Worm (Caenorhabditis elegans) whole organism, young adult: ENCODE measurements around the gene hpo-31.

Experiments
- D2030.7 ChIP-seq: fragments of 200-800 bp; sonication (Bioruptor generic); IDR thresholded peaks from 2 replicates; pipeline ENCODE4 v1.3.6; 2022; ENCODE audit warnings: missing genetic modification reagents, missing genetic modification characterization, missing compliant biosample characterization
- F10E7.11 ChIP-seq: sonication (generic microtip); optimal IDR thresholded peaks from 2 replicates; lab custom pipeline; 2017; ENCODE audit warnings: mild to moderate bottlenecking, missing genetic modification characterization, moderate library complexity, missing compliant biosample characterization
- F37B4.10 ChIP-seq: fragments of 200-800 bp; sonication (Bioruptor generic); IDR thresholded peaks from 2 replicates; pipeline ENCODE4 v1.3.6; 2022; ENCODE audit warnings: missing genetic modification characterization, missing compliant biosample characterization
- F39B2.1 ChIP-seq: fragments of 200-800 bp; sonication (Bioruptor generic); IDR thresholded peaks from 2 replicates; pipeline ENCODE4 v1.3.6; 2022; ENCODE audit warnings: missing genetic modification reagents, missing genetic modification characterization, missing compliant biosample characterization
- F49E8.2 ChIP-seq: sonication (generic microtip); optimal IDR thresholded peaks from 3 replicates; lab custom pipeline; 2017; ENCODE audit warnings: missing genetic modification characterization, mild to moderate bottlenecking, missing compliant biosample characterization, antibody characterized with exemption, moderate library complexity; ENCODE audit not compliant: insufficient read depth
- F52B5.7 ChIP-seq: sonication (generic microtip); optimal IDR thresholded peaks from 2 replicates; lab custom pipeline; 2016; ENCODE audit warnings: mild to moderate bottlenecking, missing genetic modification characterization, missing compliant biosample characterization
- F55B11.4 ChIP-seq: sonication (generic microtip); optimal IDR thresholded peaks from 2 replicates; lab custom pipeline; 2016; ENCODE audit warnings: missing compliant biosample characterization, missing genetic modification characterization, borderline replicate concordance; ENCODE audit not compliant: insufficient read depth
- F57C9.4 ChIP-seq: sonication (generic microtip); optimal IDR thresholded peaks from 2 replicates; lab custom pipeline; 2017; ENCODE audit warnings: mild to moderate bottlenecking, missing genetic modification characterization, missing compliant biosample characterization
- K11D2.4 ChIP-seq: fragments of 200-800 bp; sonication (Bioruptor generic); IDR thresholded peaks from 2 replicates; pipeline ENCODE4 v1.3.6; 2022; ENCODE audit warnings: missing genetic modification reagents, missing genetic modification characterization, missing compliant biosample characterization
- Y53G8AR.9 ChIP-seq: fragments of 200-800 bp; sonication (Bioruptor generic); conservative IDR thresholded peaks from 2 replicates; pipeline ENCODE4 v1.3.6; 2022; ENCODE audit warnings: missing genetic modification reagents, missing genetic modification characterization, missing compliant biosample characterization
- akir-1 ChIP-seq: fragments of 200-800 bp; sonication (Bioruptor generic); optimal IDR thresholded peaks from 2 replicates; lab custom pipeline; 2018; ENCODE audit warnings: mild to moderate bottlenecking, missing genetic modification characterization, moderate library complexity, missing compliant biosample characterization
- ama-1 ChIP-seq, 3 experiments: fragments of 150-350 bp in 1 of 3; sonication (generic microtip) in 2 of 3; optimal IDR thresholded peaks; 2 replicates each; lab custom pipeline; 2014 to 2018; ENCODE audit warnings: missing biosample characterization in 2 of 3, missing genetic modification characterization in 2 of 3, missing genetic modification reagents in 2 of 3
- athp-1 ChIP-seq: sonication (generic microtip); optimal IDR thresholded peaks from 2 replicates; lab custom pipeline; 2017; ENCODE audit warnings: mild to moderate bottlenecking, missing genetic modification characterization, missing compliant biosample characterization
- attf-5 ChIP-seq: fragments of 200-800 bp; sonication (Bioruptor generic); optimal IDR thresholded peaks from 2 replicates; lab custom pipeline; 2018; ENCODE audit warnings: mild to moderate bottlenecking, missing genetic modification characterization, missing compliant biosample characterization
- attf-6 ChIP-seq: fragments of 200-800 bp; sonication (Bioruptor generic); IDR thresholded peaks from 2 replicates; pipeline ENCODE4 v1.3.6; 2022; ENCODE audit warnings: missing genetic modification reagents, missing genetic modification characterization, missing compliant biosample characterization
- bed-1 ChIP-seq: fragments of 200-800 bp; sonication (Bioruptor generic); IDR thresholded peaks from 2 replicates; pipeline ENCODE4 v1.3.6; 2022; ENCODE audit warnings: missing genetic modification reagents, missing genetic modification characterization, missing compliant biosample characterization
- ceh-100 ChIP-seq: fragments of 200-800 bp; sonication (Bioruptor generic); IDR thresholded peaks from 2 replicates; pipeline ENCODE4 v1.3.6; 2022; ENCODE audit warnings: missing genetic modification reagents, missing genetic modification characterization, missing compliant biosample characterization
- dpff-1 ChIP-seq: sonication (generic microtip); optimal IDR thresholded peaks from 2 replicates; lab custom pipeline; 2017; ENCODE audit warnings: mild to moderate bottlenecking, missing genetic modification characterization, missing compliant biosample characterization
- egl-44 ChIP-seq: fragments of 200-800 bp; sonication (Bioruptor generic); IDR thresholded peaks from 2 replicates; pipeline ENCODE4 v1.3.6; 2022; ENCODE audit warnings: missing genetic modification reagents, missing genetic modification characterization, missing compliant biosample characterization
- egrh-3 ChIP-seq: fragments of 200-800 bp; sonication (Bioruptor generic); IDR thresholded peaks from 2 replicates; pipeline ENCODE4 v1.3.6; 2022; ENCODE audit warnings: missing genetic modification reagents, missing genetic modification characterization, missing compliant biosample characterization
- him-1 ChIP-seq: sonication (generic microtip); optimal IDR thresholded peaks from 2 replicates; lab custom pipeline; 2016; ENCODE audit warnings: missing genotype, missing genetic modification reagents, missing genetic modification characterization, missing compliant biosample characterization
- hlh-26 ChIP-seq: fragments of 200-800 bp; sonication (Bioruptor generic); conservative IDR thresholded peaks from 2 replicates; pipeline ENCODE4 v1.3.6; 2022; ENCODE audit warnings: missing genetic modification reagents, missing genetic modification characterization, missing compliant biosample characterization
- lag-1 ChIP-seq: fragments of 200-800 bp; sonication (Bioruptor generic); IDR thresholded peaks from 2 replicates; pipeline ENCODE4 v1.3.6; 2022; ENCODE audit warnings: missing genetic modification reagents, missing genetic modification characterization, missing compliant biosample characterization
- lin-54 ChIP-seq: fragments of 200-800 bp; sonication (Bioruptor generic); optimal IDR thresholded peaks from 2 replicates; lab custom pipeline; 2018; ENCODE audit warnings: mild to moderate bottlenecking, missing genetic modification characterization, missing compliant biosample characterization
- lsy-27 ChIP-seq: sonication (generic microtip); optimal IDR thresholded peaks from 2 replicates; lab custom pipeline; 2017; ENCODE audit warnings: missing genetic modification characterization, mild to moderate bottlenecking, missing compliant biosample characterization, antibody characterized with exemption, missing genotype, borderline replicate concordance; ENCODE audit not compliant: insufficient read depth
- madf-10 ChIP-seq: sonication (generic microtip); optimal IDR thresholded peaks from 2 replicates; lab custom pipeline; 2016; ENCODE audit warnings: mild to moderate bottlenecking, missing genetic modification characterization, missing compliant biosample characterization
- mcd-1 ChIP-seq: fragments of 200-800 bp; sonication (Bioruptor generic); IDR thresholded peaks from 2 replicates; pipeline ENCODE4 v1.3.6; 2022; ENCODE audit warnings: missing genetic modification reagents, missing genetic modification characterization, missing compliant biosample characterization
- mes-4 ChIP-seq: sonication (generic microtip); optimal IDR thresholded peaks from 2 replicates; lab custom pipeline; 2016; ENCODE audit warnings: missing genotype, missing genetic modification characterization, missing compliant biosample characterization
- nhr-120 ChIP-seq: fragments of 200-800 bp; sonication (Bioruptor generic); IDR thresholded peaks from 2 replicates; pipeline ENCODE4 v1.3.6; 2022; ENCODE audit warnings: missing genetic modification characterization, missing compliant biosample characterization
- nhr-179 ChIP-seq: sonication (generic microtip); optimal IDR thresholded peaks from 2 replicates; lab custom pipeline; 2016; ENCODE audit warnings: mild to moderate bottlenecking, missing genetic modification characterization, missing compliant biosample characterization
- nhr-27 ChIP-seq: fragments of 200-800 bp; sonication (Bioruptor generic); optimal IDR thresholded peaks from 2 replicates; lab custom pipeline; 2018; ENCODE audit warnings: mild to moderate bottlenecking, missing genetic modification characterization, moderate library complexity, missing compliant biosample characterization
- nhr-90 ChIP-seq: sonication (generic microtip); optimal IDR thresholded peaks from 2 replicates; lab custom pipeline; 2016; ENCODE audit warnings: missing genotype, mild to moderate bottlenecking, missing genetic modification characterization, missing compliant biosample characterization
- pbrm-1 ChIP-seq: fragments of 200-800 bp; sonication (Bioruptor generic); IDR thresholded peaks from 2 replicates; pipeline ENCODE4 v1.3.6; 2022; ENCODE audit warnings: missing genetic modification reagents, missing genetic modification characterization, missing compliant biosample characterization
- rec-8 ChIP-seq, 2 experiments: sonication (generic microtip); optimal IDR thresholded peaks; 2 replicates each; lab custom pipeline; 2016; ENCODE audit warnings: mild to moderate bottlenecking in 2 of 2, missing genetic modification characterization in 2 of 2, missing genetic modification reagents in 2 of 2, missing genotype in 2 of 2, missing biosample characterization in 1 of 2, missing compliant biosample characterization in 1 of 2, moderate library complexity in 1 of 2
- repo-1 ChIP-seq: sonication (generic microtip); optimal IDR thresholded peaks from 2 replicates; lab custom pipeline; 2017; ENCODE audit warnings: mild to moderate bottlenecking, missing genetic modification characterization, missing compliant biosample characterization
- tlf-1 ChIP-seq: fragments of 200-800 bp; sonication (Bioruptor generic); optimal IDR thresholded peaks from 2 replicates; lab custom pipeline; 2018; ENCODE audit warnings: mild to moderate bottlenecking, missing genetic modification characterization, missing compliant biosample characterization
- unc-130 ChIP-seq: sonication (generic microtip); optimal IDR thresholded peaks from 2 replicates; lab custom pipeline; 2016; ENCODE audit warnings: missing genetic modification reagents, missing genetic modification characterization, missing compliant biosample characterization
- unc-62 ChIP-seq: fragments of 150-350 bp; optimal IDR thresholded peaks from 2 replicates; lab custom pipeline; 2014; ENCODE audit warnings: missing biosample characterization, missing genetic modification reagents, missing genetic modification characterization
- xnd-1 ChIP-seq: sonication (generic microtip); optimal IDR thresholded peaks from 2 replicates; lab custom pipeline; 2016; ENCODE audit warnings: missing genotype, missing genetic modification reagents, missing genetic modification characterization, missing compliant biosample characterization
- zfh-2 ChIP-seq: fragments of 200-800 bp; sonication (Bioruptor generic); conservative IDR thresholded peaks from 2 replicates; pipeline ENCODE4 v1.3.6; 2022; ENCODE audit warnings: missing genetic modification reagents, missing genetic modification characterization, missing compliant biosample characterization
- ztf-22 ChIP-seq: fragments of 200-800 bp; sonication (Bioruptor generic); optimal IDR thresholded peaks from 2 replicates; lab custom pipeline; 2018; ENCODE audit warnings: mild to moderate bottlenecking, missing genetic modification characterization, moderate library complexity, missing compliant biosample characterization
- ztf-25 ChIP-seq: fragments of 200-800 bp; sonication (Bioruptor generic); IDR thresholded peaks from 2 replicates; pipeline ENCODE4 v1.3.6; 2022; ENCODE audit warnings: missing genetic modification reagents, missing genetic modification characterization, missing compliant biosample characterization

The hpo-31 gene

DNA sequence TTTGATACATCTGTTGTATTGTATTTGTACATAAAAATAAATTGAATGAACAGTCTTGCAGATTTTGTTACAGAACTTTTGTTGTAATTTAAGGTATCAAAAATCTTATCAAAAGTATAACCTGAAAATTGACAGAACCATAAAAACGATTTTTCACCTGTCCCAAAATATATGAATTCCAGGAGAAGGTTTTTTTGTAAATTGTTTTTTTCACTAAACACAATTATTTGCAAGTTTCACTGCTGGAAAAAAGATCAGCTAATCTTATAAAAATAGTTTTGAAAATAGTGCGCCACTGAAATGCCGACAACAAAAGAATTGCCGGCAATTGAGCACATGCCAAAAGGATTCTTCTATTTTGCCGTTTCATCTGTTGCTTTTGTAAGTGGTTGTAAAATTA, 20.3 kb downstream of the hpo-31 start, which contains the start of gene srx-130:
srx-130 (plus strand) TSS at position 301 of the 400 bp plus-strand sequence.
- TF ChIP-seq nhr-27 (tag; lab: Kevin White, UChicago) (no peak), F52B5.7 (tag; lab: Kevin White, UChicago) (no peak), egrh-3 (GFP tag; lab: Robert Waterston, UW) (no peak), nhr-90 (tag; lab: Kevin White, UChicago) (no peak), hlh-26 (no peak), mes-4 (tag; lab: Kevin White, UChicago) (no peak), attf-5 (no peak), attf-6 (no peak), repo-1 (tag; lab: Kevin White, UChicago) (no peak), F55B11.4 (no peak), F10E7.11 (tag; lab: Kevin White, UChicago) (no peak)

DNA sequence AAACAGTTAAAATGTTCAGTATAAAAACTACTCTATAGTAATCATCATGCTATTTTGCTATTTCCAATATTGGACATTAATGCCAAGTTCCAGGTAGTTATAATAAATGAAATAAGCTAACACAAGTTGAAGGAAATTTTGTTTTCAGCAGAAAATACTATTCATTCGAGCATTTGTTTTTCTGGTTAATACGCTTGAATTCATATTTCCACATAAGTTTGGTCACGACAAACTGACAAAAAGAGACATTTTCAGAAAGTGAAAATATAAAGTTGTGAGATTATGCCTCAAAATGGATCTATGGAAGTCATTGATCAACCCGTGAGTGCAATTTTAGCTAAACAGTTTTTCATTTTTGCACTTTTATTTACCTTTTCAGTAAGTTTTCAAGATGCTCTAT, 22.3 kb downstream of the hpo-31 start, which contains the start of gene srx-131:
srx-131 (plus strand) TSS at position 301 of the 400 bp plus-strand sequence.
- no peak for TF ChIP-seq dpff-1 (tag; lab: Kevin White, UChicago)
- TF ChIP-seq akir-1 (GFP tag; lab: Kevin White, UChicago): no peak
- TF ChIP-seq tlf-1 (GFP tag; lab: Kevin White, UChicago): no peak
- no peak for TF ChIP-seq ama-1 (optimal IDR thresholded peaks at IDR 0.05; lab: Kevin White, UChicago)
- TF ChIP-seq ama-1 (GFP tag; optimal IDR thresholded peaks at IDR 0.05; lab: Kevin White, UChicago): no peak
- TF ChIP-seq xnd-1 (tag; lab: Kevin White, UChicago): no peak
- TF ChIP-seq lsy-27 (tag; lab: Kevin White, UChicago): no peak
- TF ChIP-seq ceh-100: no peak
- TF ChIP-seq K11D2.4 (GFP tag; lab: Robert Waterston, UW): no peak
- no peak for TF ChIP-seq attf-5

DNA sequence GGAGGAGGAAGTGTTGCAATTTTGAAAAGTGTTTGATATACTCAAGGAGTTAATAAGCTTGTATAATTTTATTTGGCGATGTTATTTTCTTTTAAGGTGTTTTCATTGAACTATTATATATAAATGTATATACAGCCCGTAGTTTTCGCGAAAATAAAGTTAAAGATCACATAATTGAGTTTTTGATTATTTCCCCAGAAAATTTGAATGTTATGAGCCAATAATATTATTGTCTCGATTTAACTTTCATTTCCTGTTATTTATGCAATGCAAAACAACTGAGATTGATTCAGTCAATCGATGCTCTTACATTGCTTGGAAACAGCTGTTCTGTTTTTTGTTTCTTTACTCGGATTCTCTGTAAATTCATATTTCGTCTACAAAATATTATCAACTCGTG, 25.5 kb downstream of the hpo-31 start, which contains the start of gene srx-133:
srx-133 (plus strand) TSS at position 301 of the 400 bp plus-strand sequence.
- TF ChIP-seq bed-1 (GFP tag; lab: Robert Waterston, UW): no peak
- no peak for TF ChIP-seq attf-6
- no peak for TF ChIP-seq lag-1 (GFP tag; lab: Robert Waterston, UW)
- TF ChIP-seq ztf-22: no peak

DNA sequence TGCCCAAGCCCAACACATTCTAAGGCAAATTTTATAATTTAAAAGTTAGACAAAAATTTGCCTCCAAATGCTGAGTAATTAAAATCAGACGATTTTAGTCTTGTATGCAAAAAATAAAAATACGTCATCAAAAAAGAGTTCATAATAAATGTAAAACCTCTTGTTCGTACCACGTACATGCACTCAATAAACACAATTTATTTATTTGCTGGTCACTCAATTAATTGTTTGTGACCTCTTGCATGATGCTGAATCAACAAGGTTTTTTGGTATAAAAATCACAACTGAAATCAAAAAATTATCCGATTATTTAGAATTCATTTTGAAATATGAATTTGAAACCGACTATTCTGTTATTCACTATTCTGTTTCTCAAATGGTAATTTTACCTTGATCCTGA, 27.3 kb downstream of the hpo-31 start, which contains the start of gene hpx-2:
hpx-2 (plus strand) TSS at position 301 of the 400 bp plus-strand sequence.
- TF ChIP-seq repo-1 (tag; lab: Kevin White, UChicago) (no peak), D2030.7 (GFP tag; lab: Robert Waterston, UW) (no peak), madf-10 (tag; lab: Kevin White, UChicago) (no peak), mcd-1 (GFP tag; lab: Robert Waterston, UW) (no peak), nhr-90 (tag; lab: Kevin White, UChicago) (no peak), Y53G8AR.9 (GFP tag; lab: Robert Waterston, UW) (no peak), F37B4.10 (GFP tag; lab: Robert Waterston, UW) (no peak), him-1 (tag; lab: Kevin White, UChicago) (no peak)

DNA sequence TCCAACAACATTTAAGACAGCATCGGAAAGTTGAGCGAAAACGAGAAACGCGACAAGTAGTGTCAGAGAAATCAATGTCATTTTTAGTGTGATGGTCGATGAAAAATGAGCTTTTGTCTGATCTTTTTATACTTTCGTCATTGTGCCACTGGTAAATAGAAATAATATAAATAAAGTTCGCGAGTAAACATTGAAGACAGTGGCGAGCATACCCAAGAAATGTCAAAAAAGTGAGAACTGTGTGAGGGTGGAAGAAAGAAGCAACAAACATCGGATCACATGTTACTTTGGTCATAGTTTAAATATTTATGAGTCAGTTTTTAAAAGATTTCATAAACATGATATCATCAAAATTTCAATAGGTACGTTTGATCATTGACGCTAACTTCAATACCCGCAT, 31.5 kb downstream of the hpo-31 start, which contains the start of gene ttr-21:
ttr-21 (minus strand) TSS at position 100 of the 400 bp plus-strand sequence.
- TF ChIP-seq F57C9.4 (tag; lab: Kevin White, UChicago): no peak
- TF ChIP-seq nhr-120: no peak
- no peak for TF ChIP-seq pbrm-1 (GFP tag; lab: Robert Waterston, UW)
- TF ChIP-seq F49E8.2: no peak
- TF ChIP-seq F39B2.1: no peak
- no peak for TF ChIP-seq rec-8 (tag; optimal IDR thresholded peaks at IDR 0.05; lab: Kevin White, UChicago)
- no peak for TF ChIP-seq lin-54 (GFP tag; lab: Kevin White, UChicago)
- TF ChIP-seq nhr-179: no peak
- TF ChIP-seq zfh-2 (GFP tag; lab: Robert Waterston, UW): no peak
- no peak for TF ChIP-seq egl-44 (GFP tag; lab: Robert Waterston, UW)
- TF ChIP-seq unc-130: no peak
- no peak for TF ChIP-seq ztf-25
- TF ChIP-seq athp-1 (tag; lab: Kevin White, UChicago): no peak
- TF ChIP-seq unc-62 (GFP tag; lab: Kevin White, UChicago): no peak
- TF ChIP-seq mcd-1 (GFP tag; lab: Robert Waterston, UW): no peak
- no peak for TF ChIP-seq nhr-90 (tag; lab: Kevin White, UChicago)
- TF ChIP-seq egrh-3 (GFP tag; lab: Robert Waterston, UW): no peak
